Worm (Caenorhabditis elegans) whole organism, L4 larva: Measurements from ENCODE around the gene ifbp-1.

Source experiments
- D1046.2 ChIP-seq: fragments of 200-800 bp; sonication (Bioruptor generic); IDR thresholded peaks from 2 replicates; pipeline ENCODE4 v1.3.6; 2022; ENCODE audit warnings: missing genetic modification characterization, missing compliant biosample characterization
- F10B5.3 ChIP-seq: sonication (generic microtip); optimal IDR thresholded peaks from 2 replicates; lab custom pipeline; 2016; ENCODE audit warnings: mild to moderate bottlenecking, missing genetic modification characterization, missing compliant biosample characterization
- T20F7.1 ChIP-seq: fragments of 200-800 bp; sonication (Bioruptor generic); optimal IDR thresholded peaks from 2 replicates; lab custom pipeline; 2018; ENCODE audit warnings: mild to moderate bottlenecking, missing genetic modification characterization, missing compliant biosample characterization
- Y105C5A.15 ChIP-seq: fragments of 200-800 bp; sonication (Bioruptor generic); IDR thresholded peaks from 2 replicates; pipeline ENCODE4 v1.3.6; 2022; ENCODE audit warnings: missing genetic modification characterization, missing compliant biosample characterization
- Y75B8A.6 ChIP-seq: fragments of 200-800 bp; sonication (Bioruptor generic); IDR thresholded peaks from 2 replicates; pipeline ENCODE4 v1.3.6; 2022; ENCODE audit warnings: missing genetic modification reagents, missing genetic modification characterization, missing compliant biosample characterization
- ZK337.2 ChIP-seq: fragments of 200-800 bp; sonication (Bioruptor generic); IDR thresholded peaks from 2 replicates; pipeline ENCODE4 v1.3.6; 2022; ENCODE audit warnings: missing genetic modification reagents, missing genetic modification characterization, missing compliant biosample characterization
- ZK546.5 ChIP-seq, 2 experiments: sonication (generic microtip); optimal IDR thresholded peaks; 2 replicates each; lab custom pipeline; 2017; ENCODE audit warnings: missing biosample characterization in 2 of 2, missing genetic modification characterization in 2 of 2
- arid-1 ChIP-seq: fragments of 200-800 bp; sonication (Bioruptor generic); conservative IDR thresholded peaks from 2 replicates; pipeline ENCODE4 v1.3.6; 2022; ENCODE audit warnings: missing genetic modification reagents, missing genetic modification characterization, missing compliant biosample characterization
- ceh-28 ChIP-seq: fragments of 150-350 bp; optimal IDR thresholded peaks from 2 replicates; lab custom pipeline; 2014; ENCODE audit warnings: missing biosample characterization, missing genetic modification reagents, missing genetic modification characterization
- ceh-62 ChIP-seq: sonication (generic microtip); optimal IDR thresholded peaks from 2 replicates; lab custom pipeline; 2017; ENCODE audit warnings: missing biosample characterization, missing genetic modification characterization
- ces-1 ChIP-seq: fragments of 150-350 bp; sonication (generic microtip); optimal IDR thresholded peaks from 4 replicates; lab custom pipeline; 2014; ENCODE audit warnings: missing biosample characterization, missing genetic modification reagents, missing genetic modification characterization
- cey-2 ChIP-seq: sonication (generic microtip); optimal IDR thresholded peaks from 3 replicates; lab custom pipeline; 2017; ENCODE audit warnings: missing genetic modification characterization, mild to moderate bottlenecking, missing compliant biosample characterization, antibody characterized with exemption, borderline replicate concordance; ENCODE audit not compliant: insufficient read depth
- ctbp-1 ChIP-seq: fragments of 200-800 bp; sonication (Bioruptor generic); IDR thresholded peaks from 2 replicates; pipeline ENCODE4 v1.3.6; 2022; ENCODE audit warnings: missing genetic modification reagents, missing genetic modification characterization, missing compliant biosample characterization
- daf-16 ChIP-seq, 3 experiments: sonication (generic microtip); optimal IDR thresholded peaks; 2 replicates each; lab custom pipeline; 2016 to 2017; ENCODE audit warnings: missing genetic modification characterization in 3 of 3, missing genetic modification reagents in 3 of 3, mild to moderate bottlenecking in 2 of 3, missing compliant biosample characterization in 2 of 3, missing biosample characterization in 1 of 3, moderate library complexity in 1 of 3
- daf-19 ChIP-seq: fragments of 200-800 bp; sonication (Bioruptor generic); conservative IDR thresholded peaks from 2 replicates; pipeline ENCODE4 v1.3.6; 2022; ENCODE audit warnings: missing genetic modification characterization, missing compliant biosample characterization
- dmd-8 ChIP-seq: fragments of 200-800 bp; sonication (Bioruptor generic); IDR thresholded peaks from 2 replicates; pipeline ENCODE4 v1.3.6; 2022; ENCODE audit warnings: missing genetic modification characterization, missing compliant biosample characterization
- dpl-1 ChIP-seq: fragments of 150-350 bp; optimal IDR thresholded peaks from 2 replicates; lab custom pipeline; 2014; ENCODE audit warnings: missing biosample characterization, missing genetic modification reagents, missing genetic modification characterization
- dve-1 ChIP-seq: sonication (generic microtip); optimal IDR thresholded peaks from 2 replicates; lab custom pipeline; 2017; ENCODE audit warnings: antibody characterized with exemption, mild to moderate bottlenecking, missing genetic modification characterization, missing compliant biosample characterization; ENCODE audit not compliant: insufficient read depth
- fkh-10 ChIP-seq: fragments of 150-350 bp; optimal IDR thresholded peaks from 2 replicates; lab custom pipeline; 2014; ENCODE audit warnings: missing biosample characterization, missing genetic modification reagents, missing genetic modification characterization
- hif-1 ChIP-seq, 2 experiments: sonication (generic microtip); optimal IDR thresholded peaks; 2 replicates each; lab custom pipeline; 2016 to 2017; ENCODE audit warnings: missing compliant biosample characterization in 2 of 2, missing genetic modification characterization in 2 of 2, missing genetic modification reagents in 2 of 2, missing genotype in 2 of 2, mild to moderate bottlenecking in 1 of 2
- hlh-11 ChIP-seq: fragments of 200-800 bp; sonication (Bioruptor generic); optimal IDR thresholded peaks from 2 replicates; lab custom pipeline; 2018; ENCODE audit warnings: mild to moderate bottlenecking, missing genetic modification characterization, missing compliant biosample characterization
- hlh-30 ChIP-seq: sonication (generic microtip); optimal IDR thresholded peaks from 2 replicates; lab custom pipeline; 2017; ENCODE audit warnings: antibody characterized with exemption, mild to moderate bottlenecking, missing genetic modification characterization, missing compliant biosample characterization; ENCODE audit not compliant: insufficient read depth
- madf-5 ChIP-seq, 2 experiments: fragments of 200-800 bp; sonication (Bioruptor generic); IDR thresholded peaks; 2 replicates each; pipeline ENCODE4 v1.3.6; 2022; ENCODE audit warnings: missing compliant biosample characterization in 2 of 2, missing genetic modification characterization in 2 of 2
- madf-9 ChIP-seq: fragments of 200-800 bp; sonication (Bioruptor generic); conservative IDR thresholded peaks from 2 replicates; pipeline ENCODE4 v1.3.6; 2022; ENCODE audit warnings: missing genetic modification reagents, missing genetic modification characterization, missing compliant biosample characterization
- mdl-1 ChIP-seq, 2 experiments: fragments of 150-350 bp in 1 of 2; sonication (generic microtip) in 1 of 2; optimal IDR thresholded peaks; 2 replicates each; lab custom pipeline; 2014 to 2017; ENCODE audit warnings: missing biosample characterization in 2 of 2, missing genetic modification characterization in 2 of 2
- mes-2 ChIP-seq: sonication (generic microtip); optimal IDR thresholded peaks from 2 replicates; lab custom pipeline; 2016; ENCODE audit warnings: missing genotype, mild to moderate bottlenecking, missing genetic modification characterization, missing compliant biosample characterization; ENCODE audit not compliant: poor library complexity, severe bottlenecking
- nhr-102 ChIP-seq: sonication (generic microtip); optimal IDR thresholded peaks from 2 replicates; lab custom pipeline; 2016; ENCODE audit warnings: mild to moderate bottlenecking, missing genetic modification characterization, moderate library complexity, missing compliant biosample characterization
- nhr-111 ChIP-seq: fragments of 200-800 bp; sonication (Bioruptor generic); optimal IDR thresholded peaks from 2 replicates; lab custom pipeline; 2018; ENCODE audit warnings: mild to moderate bottlenecking, missing genetic modification characterization, missing compliant biosample characterization
- nhr-25 ChIP-seq: sonication (generic microtip); optimal IDR thresholded peaks from 2 replicates; lab custom pipeline; 2017; ENCODE audit warnings: missing genetic modification characterization, mild to moderate bottlenecking, missing compliant biosample characterization, antibody characterized with exemption, moderate library complexity, borderline replicate concordance; ENCODE audit not compliant: insufficient read depth
- nhr-28 ChIP-seq: fragments of 150-350 bp; optimal IDR thresholded peaks from 2 replicates; lab custom pipeline; 2014; ENCODE audit warnings: missing biosample characterization, missing genetic modification characterization
- nhr-41 ChIP-seq: fragments of 200-800 bp; sonication (Bioruptor generic); IDR thresholded peaks from 2 replicates; pipeline ENCODE4 v1.3.6; 2022; ENCODE audit warnings: missing genetic modification reagents, missing genetic modification characterization, missing compliant biosample characterization
- nhr-6 ChIP-seq: fragments of 150-350 bp; optimal IDR thresholded peaks from 2 replicates; lab custom pipeline; 2014; ENCODE audit warnings: missing biosample characterization, missing genetic modification characterization
- nhr-76 ChIP-seq: fragments of 150-350 bp; optimal IDR thresholded peaks from 2 replicates; lab custom pipeline; 2014; ENCODE audit warnings: missing biosample characterization, missing genetic modification characterization
- pqm-1 ChIP-seq: sonication (generic microtip); optimal IDR thresholded peaks from 2 replicates; lab custom pipeline; 2017; ENCODE audit warnings: missing biosample characterization, missing genetic modification characterization
- saeg-2 ChIP-seq: fragments of 200-800 bp; sonication (Bioruptor generic); IDR thresholded peaks from 2 replicates; pipeline ENCODE4 v1.3.6; 2022; ENCODE audit warnings: missing genetic modification reagents, missing genetic modification characterization, missing compliant biosample characterization
- sdz-12 ChIP-seq: fragments of 200-800 bp; sonication (Bioruptor generic); optimal IDR thresholded peaks from 2 replicates; lab custom pipeline; 2018; ENCODE audit warnings: mild to moderate bottlenecking, missing genetic modification characterization, missing compliant biosample characterization
- set-16 ChIP-seq: fragments of 200-800 bp; sonication (Bioruptor generic); IDR thresholded peaks from 2 replicates; pipeline ENCODE4 v1.3.6; 2022; ENCODE audit warnings: missing genetic modification reagents, missing genetic modification characterization, missing compliant biosample characterization
- snpc-1.2 ChIP-seq: fragments of 200-800 bp; sonication (Bioruptor generic); IDR thresholded peaks from 2 replicates; pipeline ENCODE4 v1.3.6; 2022; ENCODE audit warnings: missing genetic modification reagents, missing genetic modification characterization, missing compliant biosample characterization
- snpc-4 ChIP-seq: fragments of 150-350 bp; optimal IDR thresholded peaks from 2 replicates; lab custom pipeline; 2014; ENCODE audit warnings: missing biosample characterization, missing genetic modification characterization
- spr-1 ChIP-seq: sonication (generic microtip); optimal IDR thresholded peaks from 2 replicates; lab custom pipeline; 2016; ENCODE audit warnings: mild to moderate bottlenecking, missing genetic modification characterization, missing compliant biosample characterization
- spr-3 ChIP-seq: fragments of 200-800 bp; sonication (Bioruptor generic); optimal IDR thresholded peaks from 2 replicates; lab custom pipeline; 2018; ENCODE audit warnings: mild to moderate bottlenecking, missing genetic modification characterization, missing compliant biosample characterization
- tag-97 ChIP-seq: fragments of 200-800 bp; sonication (Bioruptor generic); IDR thresholded peaks from 2 replicates; pipeline ENCODE4 v1.3.6; 2022; ENCODE audit warnings: missing genetic modification characterization, missing compliant biosample characterization
- tra-1 ChIP-seq: fragments of 200-800 bp; sonication (Bioruptor generic); IDR thresholded peaks from 2 replicates; pipeline ENCODE4 v1.3.6; 2022; ENCODE audit warnings: missing genetic modification reagents, missing genetic modification characterization, missing compliant biosample characterization
- zag-1 ChIP-seq: fragments of 150-350 bp; optimal IDR thresholded peaks from 2 replicates; lab custom pipeline; 2014; ENCODE audit warnings: missing biosample characterization, missing genetic modification characterization
- zfp-3 ChIP-seq: fragments of 200-800 bp; sonication (Bioruptor generic); conservative IDR thresholded peaks from 2 replicates; pipeline ENCODE4 v1.3.6; 2022; ENCODE audit warnings: missing genetic modification reagents, missing genetic modification characterization, missing compliant biosample characterization
- zip-11 ChIP-seq: fragments of 200-800 bp; sonication (Bioruptor generic); IDR thresholded peaks from 2 replicates; pipeline ENCODE4 v1.3.6; 2022; ENCODE audit warnings: missing genetic modification characterization, missing compliant biosample characterization
- zip-2 ChIP-seq: fragments of 150-350 bp; optimal IDR thresholded peaks from 2 replicates; lab custom pipeline; 2014; ENCODE audit warnings: missing biosample characterization, missing genetic modification characterization
- ztf-7 ChIP-seq: fragments of 150-350 bp; optimal IDR thresholded peaks from 2 replicates; lab custom pipeline; 2014; ENCODE audit warnings: missing biosample characterization, missing genetic modification characterization

ifbp-1 gene

ce11 chrV:13373643-13374042 is 6.4 kb downstream of the ifbp-1 start (continued):
- TF ChIP-seq ZK337.2 (GFP tag; lab: Robert Waterston, UW): no peak
- TF ChIP-seq snpc-1.2 (GFP tag; lab: Robert Waterston, UW): no peak
- no peak for TF ChIP-seq ceh-62 (tag; lab: Kevin White, UChicago)
- TF ChIP-seq hlh-30: peak; percentile 74
- no peak for TF ChIP-seq dpl-1 (GFP tag; lab: Kevin White, UChicago)
- TF ChIP-seq ctbp-1: no peak
- no peak for TF ChIP-seq ztf-7 (tag; lab: Kevin White, UChicago)
- no peak for TF ChIP-seq arid-1
- TF ChIP-seq dve-1 (tag; lab: Kevin White, UChicago): peak; percentile 95
- peak; percentile 89 for TF ChIP-seq pqm-1 (tag; lab: Kevin White, UChicago)

ce11 chrV:13372821-13373220 is 7.2 kb downstream of the ifbp-1 start:
- no peak for TF ChIP-seq madf-9 (GFP tag; lab: Robert Waterston, UW)
- no peak for TF ChIP-seq ZK546.5 (tag; optimal IDR thresholded peaks at IDR 0.05; lab: Kevin White, UChicago)
- TF ChIP-seq saeg-2: no peak
- TF ChIP-seq nhr-28: peak; percentile 82
- no peak for TF ChIP-seq zag-1
- TF ChIP-seq mes-2 (tag; lab: Kevin White, UChicago): no peak
- no peak for TF ChIP-seq madf-5 (GFP tag; IDR thresholded peaks at IDR 0.05; lab: Robert Waterston, UW)
- TF ChIP-seq T20F7.1 (GFP tag; lab: Kevin White, UChicago): no peak
- TF ChIP-seq ztf-7 (tag; lab: Kevin White, UChicago): no peak
- no peak for TF ChIP-seq F10B5.3 (tag; lab: Kevin White, UChicago)
- TF ChIP-seq set-16: no peak; the same call in 1 of the 2 replicates
- no peak for TF ChIP-seq spr-3 (GFP tag; lab: Kevin White, UChicago)
- TF ChIP-seq ceh-28: no peak
- TF ChIP-seq Y75B8A.6: no peak
- no peak for TF ChIP-seq nhr-25
- TF ChIP-seq snpc-4 (tag; lab: Kevin White, UChicago): no peak
- TF ChIP-seq zfp-3 (GFP tag; lab: Robert Waterston, UW): no peak
- peak; percentile 69 for TF ChIP-seq hlh-11 (tag; lab: Kevin White, UChicago)
- peak in 1 of 2 experiments; percentile 49 for TF ChIP-seq mdl-1 (tag; optimal IDR thresholded peaks at IDR 0.05; lab: Kevin White, UChicago)
- peak; percentile 42; the same call in 1 of the 2 replicates for TF ChIP-seq nhr-41 (GFP tag; lab: Robert Waterston, UW)
- TF ChIP-seq fkh-10 (GFP tag; lab: Kevin White, UChicago): no peak
- no peak for TF ChIP-seq ceh-62 (tag; lab: Kevin White, UChicago)
- peak; percentile 14 for TF ChIP-seq nhr-102 (tag; lab: Kevin White, UChicago)
- TF ChIP-seq hif-1 (tag; optimal IDR thresholded peaks at IDR 0.05; lab: Kevin White, UChicago): no peak
- peak; percentile 58 for TF ChIP-seq nhr-6 (tag; lab: Kevin White, UChicago)
- TF ChIP-seq ces-1: no peak
- peak; percentile 92 for TF ChIP-seq pqm-1 (tag; lab: Kevin White, UChicago)
- TF ChIP-seq daf-16 (GFP tag; optimal IDR thresholded peaks at IDR 0.05; lab: Kevin White, UChicago): no peak
- peak; percentile 91 for TF ChIP-seq daf-16 (tag; optimal IDR thresholded peaks at IDR 0.05; lab: Kevin White, UChicago)
- no peak for TF ChIP-seq cey-2 (tag; lab: Kevin White, UChicago)
- no peak for TF ChIP-seq tra-1
- TF ChIP-seq sdz-12 (GFP tag; lab: Kevin White, UChicago): no peak
- no peak for TF ChIP-seq Y105C5A.15 (GFP tag; lab: Robert Waterston, UW)
- no peak for TF ChIP-seq D1046.2
- no peak for TF ChIP-seq zip-11
- TF ChIP-seq tag-97: no peak
- TF ChIP-seq dve-1 (tag; lab: Kevin White, UChicago): peak; percentile 64
- no peak for TF ChIP-seq zip-2 (tag; lab: Kevin White, UChicago)
- TF ChIP-seq spr-1 (tag; lab: Kevin White, UChicago): no peak
- TF ChIP-seq daf-19 (GFP tag; lab: Robert Waterston, UW): no peak
- TF ChIP-seq nhr-76 (tag; lab: Kevin White, UChicago): no peak
- TF ChIP-seq dmd-8: no peak
- TF ChIP-seq nhr-111 (GFP tag; lab: Kevin White, UChicago): no peak
